Fruit fly (Drosophila melanogaster): ENCODE data around the gene CG17300.

- peak; percentile 41; the same call in 1 of the 2 replicates for TF ChIP-seq CG32121 (GFP tag; IDR thresholded peaks at IDR 0.05)
- no peak for TF ChIP-seq CG4496 (GFP tag; IDR thresholded peaks at IDR 0.05)
- no peak for TF ChIP-seq fd96Ca (GFP tag; IDR thresholded peaks at IDR 0.05)
- TF ChIP-seq CG9948 (tag; optimal IDR thresholded peaks at IDR 0.05) = no peak
- TF ChIP-seq EcR (GFP tag; optimal IDR thresholded peaks at IDR 0.05) = peak; percentile 53
- no peak for TF ChIP-seq Pif1B (GFP tag; optimal IDR thresholded peaks at IDR 0.05)
- TF ChIP-seq gl (tag; optimal IDR thresholded peaks at IDR 0.05) = peak; percentile 70
- no peak for TF ChIP-seq Pif1A (GFP tag; optimal IDR thresholded peaks at IDR 0.05)
- TF ChIP-seq rn (GFP tag; IDR thresholded peaks at IDR 0.05) = no peak
Observed at dm6 chr3L:13044335-13044814, 42.7 kb downstream of the CG17300 start, which contains the start of gene Syx13.

All from whole organism, pupa.